Fruit fly (Drosophila melanogaster) whole organism, adult: Measurements from ENCODE around the gene CG11927.

Experiments used
- CG12768 ChIP-seq: fragments of 200-800 bp; sonication (Bioruptor generic); optimal IDR thresholded peaks from 2 replicates; lab custom pipeline; 2017; ENCODE audit warnings: missing biosample characterization, missing genetic modification characterization, mild to moderate bottlenecking, moderate library complexity, missing genetic modification reagents
- CG33017 ChIP-seq: fragments of 200-800 bp; sonication (Bioruptor generic); optimal IDR thresholded peaks from 2 replicates; lab custom pipeline; 2018; ENCODE audit warnings: missing biosample characterization, mild to moderate bottlenecking, missing genetic modification characterization, moderate library complexity
- CG5204 ChIP-seq: fragments of 200-800 bp; sonication (Bioruptor generic); optimal IDR thresholded peaks from 2 replicates; lab custom pipeline; 2016; ENCODE audit warnings: missing biosample characterization, missing genetic modification characterization
- CG7101 ChIP-seq: fragments of 200-800 bp; sonication (Bioruptor generic); optimal IDR thresholded peaks from 2 replicates; lab custom pipeline; 2018; ENCODE audit warnings: missing biosample characterization, mild to moderate bottlenecking, missing genetic modification characterization, moderate library complexity
- Clk ChIP-seq: fragments of 200-800 bp; sonication (Bioruptor generic); optimal IDR thresholded peaks from 2 replicates; lab custom pipeline; 2017; ENCODE audit warnings: missing biosample characterization, missing genetic modification characterization
- Crg-1 ChIP-seq: fragments of 200-800 bp; sonication (Bioruptor generic); optimal IDR thresholded peaks from 2 replicates; lab custom pipeline; 2016; ENCODE audit warnings: missing biosample characterization, missing genetic modification characterization
- Mnt ChIP-seq: fragments of 200-800 bp; sonication (Bioruptor generic); optimal IDR thresholded peaks from 2 replicates; lab custom pipeline; 2016; ENCODE audit warnings: missing biosample characterization, mild to moderate bottlenecking, missing genetic modification characterization
- kay ChIP-seq: fragments of 200-800 bp; sonication (Bioruptor generic); peaks from one replicate; lab custom pipeline; 2016; ENCODE audit warnings: missing biosample characterization, missing genetic modification characterization, borderline replicate concordance

dm6 chr2L:4868383-4868782 is 20.8 kb downstream of the CG11927 start:
- TF ChIP-seq Clk (no peak), Mnt (GFP tag; lab: Kevin White, UChicago) (no peak), CG33017 (tag; lab: Kevin White, UChicago) (no peak), CG12768 (GFP tag; lab: Kevin White, UChicago) (no peak), Crg-1 (GFP tag; lab: Kevin White, UChicago) (no peak), CG7101 (tag; lab: Kevin White, UChicago) (no peak), CG5204 (GFP tag; lab: Kevin White, UChicago) (no peak), kay (GFP tag; lab: Kevin White, UChicago) (no peak)
